Worm (Caenorhabditis elegans) whole organism, young adult: ENCODE data around the gene mes-6.

Experiments
- B0019.2 ChIP-seq: fragments of 200-800 bp; sonication (Bioruptor generic); conservative IDR thresholded peaks from 2 replicates; pipeline ENCODE4 v1.3.6; 2022; ENCODE audit warnings: missing genetic modification reagents, missing genetic modification characterization, missing compliant biosample characterization
- F10E7.11 ChIP-seq: sonication (generic microtip); optimal IDR thresholded peaks from 2 replicates; lab custom pipeline; 2017; ENCODE audit warnings: mild to moderate bottlenecking, missing genetic modification characterization, moderate library complexity, missing compliant biosample characterization
- F33H1.4 ChIP-seq: fragments of 200-800 bp; sonication (Bioruptor generic); IDR thresholded peaks from 2 replicates; pipeline ENCODE4 v1.3.6; 2022; ENCODE audit warnings: missing genetic modification reagents, missing genetic modification characterization, missing compliant biosample characterization
- Y53G8AR.9 ChIP-seq: fragments of 200-800 bp; sonication (Bioruptor generic); conservative IDR thresholded peaks from 2 replicates; pipeline ENCODE4 v1.3.6; 2022; ENCODE audit warnings: missing genetic modification reagents, missing genetic modification characterization, missing compliant biosample characterization
- Y56A3A.18 ChIP-seq: fragments of 200-800 bp; sonication (Bioruptor generic); IDR thresholded peaks from 2 replicates; pipeline ENCODE4 v1.3.6; 2022; ENCODE audit warnings: missing genetic modification reagents, missing genetic modification characterization, missing compliant biosample characterization
- akir-1 ChIP-seq: fragments of 200-800 bp; sonication (Bioruptor generic); optimal IDR thresholded peaks from 2 replicates; lab custom pipeline; 2018; ENCODE audit warnings: mild to moderate bottlenecking, missing genetic modification characterization, moderate library complexity, missing compliant biosample characterization
- athp-1 ChIP-seq: sonication (generic microtip); optimal IDR thresholded peaks from 2 replicates; lab custom pipeline; 2017; ENCODE audit warnings: mild to moderate bottlenecking, missing genetic modification characterization, missing compliant biosample characterization
- attf-3 ChIP-seq: fragments of 200-800 bp; sonication (Bioruptor generic); conservative IDR thresholded peaks from 2 replicates; pipeline ENCODE4 v1.3.6; 2022; ENCODE audit warnings: missing genetic modification reagents, missing genetic modification characterization, missing compliant biosample characterization
- ceh-100 ChIP-seq: fragments of 200-800 bp; sonication (Bioruptor generic); IDR thresholded peaks from 2 replicates; pipeline ENCODE4 v1.3.6; 2022; ENCODE audit warnings: missing genetic modification reagents, missing genetic modification characterization, missing compliant biosample characterization
- ceh-58 ChIP-seq: fragments of 200-800 bp; sonication (Bioruptor generic); IDR thresholded peaks from 2 replicates; pipeline ENCODE4 v1.3.6; 2022; ENCODE audit warnings: missing genetic modification characterization, missing compliant biosample characterization
- ceh-91 ChIP-seq: fragments of 200-800 bp; sonication (Bioruptor generic); IDR thresholded peaks from 2 replicates; pipeline ENCODE4 v1.3.6; 2022; ENCODE audit warnings: missing genetic modification reagents, missing genetic modification characterization, missing compliant biosample characterization
- dox-1 ChIP-seq: fragments of 200-800 bp; sonication (Bioruptor generic); IDR thresholded peaks from 2 replicates; pipeline ENCODE4 v1.3.6; 2022; ENCODE audit warnings: missing genetic modification reagents, missing genetic modification characterization, missing compliant biosample characterization
- dpl-1 ChIP-seq: fragments of 150-350 bp; optimal IDR thresholded peaks from 2 replicates; lab custom pipeline; 2014; ENCODE audit warnings: missing biosample characterization, missing genetic modification reagents, missing genetic modification characterization
- egl-18 ChIP-seq: fragments of 200-800 bp; sonication (Bioruptor generic); IDR thresholded peaks from 2 replicates; pipeline ENCODE4 v1.3.6; 2022; ENCODE audit warnings: missing genetic modification reagents, missing genetic modification characterization, missing compliant biosample characterization
- egl-44 ChIP-seq: fragments of 200-800 bp; sonication (Bioruptor generic); IDR thresholded peaks from 2 replicates; pipeline ENCODE4 v1.3.6; 2022; ENCODE audit warnings: missing genetic modification reagents, missing genetic modification characterization, missing compliant biosample characterization
- egrh-3 ChIP-seq: fragments of 200-800 bp; sonication (Bioruptor generic); IDR thresholded peaks from 2 replicates; pipeline ENCODE4 v1.3.6; 2022; ENCODE audit warnings: missing genetic modification reagents, missing genetic modification characterization, missing compliant biosample characterization
- hmg-1.2 ChIP-seq: fragments of 200-800 bp; sonication (Bioruptor generic); IDR thresholded peaks from 2 replicates; pipeline ENCODE4 v1.3.6; 2022; ENCODE audit warnings: missing genetic modification reagents, missing genetic modification characterization, missing compliant biosample characterization
- hsf-1 ChIP-seq: fragments of 200-800 bp; sonication (Bioruptor generic); IDR thresholded peaks from 2 replicates; pipeline ENCODE4 v1.3.6; 2022; ENCODE audit warnings: missing genetic modification reagents, missing genetic modification characterization, missing compliant biosample characterization
- lin-54 ChIP-seq: fragments of 200-800 bp; sonication (Bioruptor generic); optimal IDR thresholded peaks from 2 replicates; lab custom pipeline; 2018; ENCODE audit warnings: mild to moderate bottlenecking, missing genetic modification characterization, missing compliant biosample characterization
- lsy-27 ChIP-seq: sonication (generic microtip); optimal IDR thresholded peaks from 2 replicates; lab custom pipeline; 2017; ENCODE audit warnings: missing genetic modification characterization, mild to moderate bottlenecking, missing compliant biosample characterization, antibody characterized with exemption, missing genotype, borderline replicate concordance; ENCODE audit not compliant: insufficient read depth
- madf-10 ChIP-seq: sonication (generic microtip); optimal IDR thresholded peaks from 2 replicates; lab custom pipeline; 2016; ENCODE audit warnings: mild to moderate bottlenecking, missing genetic modification characterization, missing compliant biosample characterization
- madf-3 ChIP-seq: fragments of 200-800 bp; sonication (Bioruptor generic); IDR thresholded peaks from 2 replicates; pipeline ENCODE4 v1.3.6; 2022; ENCODE audit warnings: missing genetic modification reagents, missing genetic modification characterization, missing compliant biosample characterization
- nfyb-1 ChIP-seq: fragments of 200-800 bp; sonication (Bioruptor generic); IDR thresholded peaks from 2 replicates; pipeline ENCODE4 v1.3.6; 2022; ENCODE audit warnings: missing genetic modification reagents, missing genetic modification characterization, missing compliant biosample characterization
- nhr-27 ChIP-seq: fragments of 200-800 bp; sonication (Bioruptor generic); optimal IDR thresholded peaks from 2 replicates; lab custom pipeline; 2018; ENCODE audit warnings: mild to moderate bottlenecking, missing genetic modification characterization, moderate library complexity, missing compliant biosample characterization
- nhr-80 ChIP-seq: sonication (generic microtip); optimal IDR thresholded peaks from 2 replicates; lab custom pipeline; 2016; ENCODE audit warnings: missing genetic modification characterization, missing compliant biosample characterization
- pbrm-1 ChIP-seq: fragments of 200-800 bp; sonication (Bioruptor generic); IDR thresholded peaks from 2 replicates; pipeline ENCODE4 v1.3.6; 2022; ENCODE audit warnings: missing genetic modification reagents, missing genetic modification characterization, missing compliant biosample characterization
- sdz-38 ChIP-seq: sonication (generic microtip); optimal IDR thresholded peaks from 2 replicates; lab custom pipeline; 2016; ENCODE audit warnings: missing genotype, missing genetic modification characterization, missing compliant biosample characterization
- snpc-1.1 ChIP-seq: sonication (generic microtip); optimal IDR thresholded peaks from 2 replicates; lab custom pipeline; 2017; ENCODE audit warnings: missing genetic modification characterization, mild to moderate bottlenecking, missing compliant biosample characterization, antibody characterized with exemption, moderate library complexity, missing genotype, missing genetic modification reagents; ENCODE audit not compliant: insufficient read depth
- ztf-26 ChIP-seq: sonication (generic microtip); optimal IDR thresholded peaks from 2 replicates; lab custom pipeline; 2017; ENCODE audit warnings: missing genetic modification characterization, missing compliant biosample characterization

mes-6 gene

ce11 chrIV:8468729-8469340 is 42.2 kb upstream of the mes-6 start (continued):
- TF ChIP-seq egl-44 (GFP tag; lab: Robert Waterston, UW): 0 out of 2 replicates have a peak, but pooled peaks have one; percentile 16
- peak; percentile 73 for TF ChIP-seq pbrm-1 (GFP tag; lab: Robert Waterston, UW)
- TF ChIP-seq madf-3 (GFP tag; lab: Robert Waterston, UW): peak; percentile 84
- peak; percentile 16; the same call in 1 of the 2 replicates for TF ChIP-seq B0019.2 (GFP tag; lab: Robert Waterston, UW)
- TF ChIP-seq Y56A3A.18 (GFP tag; lab: Robert Waterston, UW): 0 out of 2 replicates have a peak, but pooled peaks have one; percentile 9
- TF ChIP-seq egrh-3 (GFP tag; lab: Robert Waterston, UW): peak; percentile 69

ce11 chrIV:8470206-8470605 is 40.9 kb upstream of the mes-6 start:
- TF ChIP-seq dox-1 (GFP tag; lab: Robert Waterston, UW) (0 out of 2 replicates have a peak, but pooled peaks have one; percentile 42), F33H1.4 (GFP tag; lab: Robert Waterston, UW) (peak; percentile 52), hsf-1 (GFP tag; lab: Robert Waterston, UW) (peak; percentile 95)

ce11 chrIV:8472493-8472892 is 38.6 kb upstream of the mes-6 start, which contains the start of gene oat-1:
TSS of gene oat-1 (minus strand) at chrIV:8472593.
- TF ChIP-seq dpl-1 (GFP tag; lab: Kevin White, UChicago) (no peak), egl-18 (no peak), ceh-91 (no peak), sdz-38 (tag; lab: Kevin White, UChicago) (no peak), nhr-27 (no peak), lin-54 (GFP tag; lab: Kevin White, UChicago) (no peak), hmg-1.2 (GFP tag; lab: Robert Waterston, UW) (no peak)

DNA sequence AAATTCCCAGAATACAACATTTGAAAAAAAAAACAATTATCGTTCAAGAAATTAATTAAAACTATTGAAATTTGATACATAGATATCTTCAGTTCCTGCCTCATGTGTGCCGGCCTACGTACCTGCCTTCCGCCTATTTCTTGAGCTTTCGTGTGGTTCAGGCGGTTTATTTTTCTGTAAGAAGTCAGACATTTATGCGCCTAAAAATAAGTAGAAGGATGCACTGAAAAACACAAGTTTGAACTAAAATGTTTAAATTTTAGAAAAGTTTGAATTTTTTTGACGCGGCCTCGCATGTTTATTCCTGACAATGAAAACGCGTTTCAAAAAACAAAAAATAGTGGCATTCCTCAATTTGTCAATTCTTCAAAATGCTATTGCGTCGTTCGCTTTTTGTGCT is 37.3 kb upstream of the mes-6 start, which contains the start of gene C28C12.11:
C28C12.11 (plus strand) TSS at position 301 of the 400 bp plus-strand sequence.
- no peak for TF ChIP-seq ceh-58 (GFP tag; lab: Robert Waterston, UW)
- TF ChIP-seq F10E7.11 (tag; lab: Kevin White, UChicago): no peak
- no peak for TF ChIP-seq ceh-100
- TF ChIP-seq lsy-27: no peak
- TF ChIP-seq Y53G8AR.9 (GFP tag; lab: Robert Waterston, UW): no peak
- no peak for TF ChIP-seq madf-10
- no peak for TF ChIP-seq snpc-1.1 (tag; lab: Kevin White, UChicago)
- no peak for TF ChIP-seq athp-1
- TF ChIP-seq ceh-91: no peak
- TF ChIP-seq nfyb-1 (GFP tag; lab: Robert Waterston, UW): no peak
- TF ChIP-seq ztf-26: no peak
- TF ChIP-seq akir-1 (GFP tag; lab: Kevin White, UChicago): no peak
- TF ChIP-seq, all 124 proteins: peak for 0

- no peak for TF ChIP-seq attf-3 (GFP tag; lab: Robert Waterston, UW)
- TF ChIP-seq nhr-80 (tag; lab: Kevin White, UChicago): peak; percentile 86
- TF ChIP-seq, all 124 proteins: peak for 1
Observed at ce11 chrIV:8475030-8475679, 35.9 kb upstream of the mes-6 start.
